Fruit fly (Drosophila melanogaster) whole organism, embryonic: ENCODE data around the gene ckd.
A peak's percentile ranks its signal among the peaks of the same experiment; 100 is the strongest.

ENCODE experiments used
- Antp ChIP-seq: fragments of 200-800 bp; sonication (Bioruptor generic); optimal IDR thresholded peaks from 3 replicates; lab custom pipeline; 2016; ENCODE audit warnings: missing biosample characterization, missing genetic modification characterization
- Atf3 ChIP-seq: fragments of 200-800 bp; sonication (Bioruptor generic); optimal IDR thresholded peaks from 3 replicates; lab custom pipeline; 2016; ENCODE audit warnings: missing biosample characterization, missing genetic modification characterization
- B-H1 ChIP-seq: fragments of 200-800 bp; sonication (Bioruptor generic); IDR thresholded peaks from 3 replicates; pipeline ENCODE4 v1.3.6; 2022; ENCODE audit warnings: missing biosample characterization, missing genetic modification characterization
- CG10147 ChIP-seq: fragments of 200-800 bp; sonication (Bioruptor generic); optimal IDR thresholded peaks from 2 replicates; lab custom pipeline; 2019; ENCODE audit warnings: missing biosample characterization, mild to moderate bottlenecking, missing genetic modification characterization, moderate library complexity
- CG10209 ChIP-seq: fragments of 200-800 bp; sonication (Bioruptor generic); optimal IDR thresholded peaks from 3 replicates; lab custom pipeline; 2017; ENCODE audit warnings: missing biosample characterization, mild to moderate bottlenecking, missing genetic modification characterization, missing genetic modification reagents
- CG10431 ChIP-seq: fragments of 200-800 bp; sonication (Bioruptor generic); optimal IDR thresholded peaks from 3 replicates; lab custom pipeline; 2018; ENCODE audit warnings: missing biosample characterization, mild to moderate bottlenecking, missing genetic modification characterization
- CG14860 ChIP-seq: fragments of 200-800 bp; sonication (Bioruptor generic); IDR thresholded peaks from 3 replicates; pipeline ENCODE4 v1.3.6; 2022; ENCODE audit warnings: missing biosample characterization, missing genetic modification characterization; ENCODE audit not compliant: partially characterized antibody
- CG14965 ChIP-seq: fragments of 200-800 bp; sonication (Bioruptor generic); optimal IDR thresholded peaks from 2 replicates; lab custom pipeline; 2016; ENCODE audit warnings: missing biosample characterization, missing genetic modification characterization, borderline replicate concordance
- CG1529 ChIP-seq: fragments of 200-800 bp; sonication (Bioruptor generic); optimal IDR thresholded peaks from 3 replicates; lab custom pipeline; 2018; ENCODE audit warnings: missing biosample characterization, missing genetic modification characterization
- CG16813 ChIP-seq: fragments of 200-800 bp; sonication (Bioruptor generic); IDR thresholded peaks from 3 replicates; pipeline ENCODE4 v1.3.6; 2022; ENCODE audit warnings: missing biosample characterization, missing genetic modification characterization; ENCODE audit not compliant: partially characterized antibody
- CG18262 ChIP-seq: fragments of 200-800 bp; optimal IDR thresholded peaks from 3 replicates; lab custom pipeline; 2019; ENCODE audit warnings: missing biosample characterization, mild to moderate bottlenecking, missing genetic modification characterization, moderate library complexity
- CG31365 ChIP-seq: fragments of 200-800 bp; sonication (Bioruptor generic); optimal IDR thresholded peaks from 2 replicates; lab custom pipeline; 2018; ENCODE audit warnings: missing biosample characterization, mild to moderate bottlenecking, missing genetic modification characterization
- CG4328 ChIP-seq: fragments of 200-800 bp; sonication (Bioruptor generic); optimal IDR thresholded peaks from 3 replicates; lab custom pipeline; 2017; ENCODE audit warnings: missing biosample characterization, missing genetic modification reagents, missing genetic modification characterization
- CG5245 ChIP-seq: fragments of 200-800 bp; sonication (Bioruptor generic); optimal IDR thresholded peaks from 3 replicates; lab custom pipeline; 2016; ENCODE audit warnings: missing biosample characterization, missing genetic modification characterization
- CG8281 ChIP-seq: fragments of 200-800 bp; sonication (Bioruptor generic); optimal IDR thresholded peaks from 2 replicates; lab custom pipeline; 2018; ENCODE audit warnings: missing biosample characterization, mild to moderate bottlenecking, missing genetic modification characterization, moderate library complexity
- CG9727 ChIP-seq: fragments of 200-800 bp; sonication (Bioruptor generic); optimal IDR thresholded peaks from 3 replicates; lab custom pipeline; 2017; ENCODE audit warnings: missing biosample characterization, mild to moderate bottlenecking, missing genetic modification characterization
- Dbx ChIP-seq: fragments of 200-800 bp; sonication (Bioruptor generic); IDR thresholded peaks from 3 replicates; pipeline ENCODE4 v1.3.6; 2022; ENCODE audit warnings: missing biosample characterization, missing genetic modification characterization
- Doc2 ChIP-seq: fragments of 200-800 bp; sonication (Bioruptor generic); IDR thresholded peaks from 2 replicates; pipeline ENCODE4 v1.3.6; 2022; ENCODE audit warnings: missing biosample characterization, missing genetic modification characterization
- E2f2 ChIP-seq: fragments of 200-800 bp; sonication (Bioruptor generic); IDR thresholded peaks from 2 replicates; pipeline ENCODE4 v1.3.6; 2022; ENCODE audit warnings: missing biosample characterization, missing genetic modification characterization
- Fer1 ChIP-seq: fragments of 200-800 bp; sonication (Bioruptor generic); optimal IDR thresholded peaks from 2 replicates; lab custom pipeline; 2017; ENCODE audit warnings: missing biosample characterization, mild to moderate bottlenecking, missing genetic modification characterization
- Fer2 ChIP-seq: fragments of 200-800 bp; sonication (Bioruptor generic); optimal IDR thresholded peaks from 2 replicates; lab custom pipeline; 2018; ENCODE audit warnings: missing biosample characterization, mild to moderate bottlenecking, missing genetic modification characterization, moderate library complexity
- HLH3B ChIP-seq: fragments of 200-800 bp; sonication (Bioruptor generic); IDR thresholded peaks from 2 replicates; pipeline ENCODE4 v1.3.6; 2022; ENCODE audit warnings: missing biosample characterization, missing genetic modification characterization
- Hand ChIP-seq: fragments of 200-800 bp; sonication (Bioruptor generic); optimal IDR thresholded peaks from 2 replicates; lab custom pipeline; 2017; ENCODE audit warnings: mild to moderate bottlenecking, missing biosample characterization, missing genetic modification reagents, missing genetic modification characterization
- Jarid2 ChIP-seq: fragments of 200-800 bp; sonication (Bioruptor generic); optimal IDR thresholded peaks from 3 replicates; lab custom pipeline; 2017; ENCODE audit warnings: mild to moderate bottlenecking, missing biosample characterization, missing genetic modification reagents, missing genetic modification characterization
- Side ChIP-seq: fragments of 200-800 bp; sonication (Bioruptor generic); optimal IDR thresholded peaks from 2 replicates; lab custom pipeline; 2016; ENCODE audit warnings: missing biosample characterization, missing genetic modification characterization
- ato ChIP-seq: fragments of 200-800 bp; sonication (Bioruptor generic); IDR thresholded peaks from 2 replicates; pipeline ENCODE4 v1.3.6; 2022; ENCODE audit warnings: missing biosample characterization, missing genetic modification characterization; ENCODE audit not compliant: partially characterized antibody
- bsh ChIP-seq, 2 experiments: fragments of 200-800 bp; sonication (Bioruptor generic); optimal IDR thresholded peaks; 2 replicates each; lab custom pipeline; 2017 to 2018; ENCODE audit warnings: mild to moderate bottlenecking in 2 of 2, missing biosample characterization in 2 of 2, missing genetic modification characterization in 2 of 2, moderate library complexity in 1 of 2
- crp ChIP-seq, 2 experiments: fragments of 200-800 bp; sonication (Bioruptor generic); optimal IDR thresholded peaks; 2 replicates in 1 of 2; 3 replicates in 1 of 2; lab custom pipeline; 2017; ENCODE audit warnings: missing biosample characterization in 2 of 2, missing genetic modification characterization in 2 of 2, mild to moderate bottlenecking in 1 of 2, moderate library complexity in 1 of 2
- cwo ChIP-seq: fragments of 200-800 bp; sonication (Bioruptor generic); optimal IDR thresholded peaks from 3 replicates; lab custom pipeline; 2017; ENCODE audit warnings: missing biosample characterization, missing genetic modification characterization, mild to moderate bottlenecking, moderate library complexity, missing genetic modification reagents
- dmrt11E ChIP-seq: fragments of 200-800 bp; sonication (Bioruptor generic); optimal IDR thresholded peaks from 3 replicates; lab custom pipeline; 2018; ENCODE audit warnings: missing biosample characterization, mild to moderate bottlenecking, missing genetic modification characterization, moderate library complexity
- dysf ChIP-seq: fragments of 200-800 bp; sonication (Bioruptor generic); IDR thresholded peaks from 3 replicates; pipeline ENCODE4 v1.3.6; 2022; ENCODE audit warnings: missing biosample characterization, missing genetic modification characterization
- emc ChIP-seq: fragments of 200-800 bp; sonication (Bioruptor generic); optimal IDR thresholded peaks from 2 replicates; lab custom pipeline; 2016; ENCODE audit warnings: missing biosample characterization, missing genetic modification characterization
- fd3F ChIP-seq: fragments of 200-800 bp; sonication (Bioruptor generic); optimal IDR thresholded peaks from 2 replicates; lab custom pipeline; 2018; ENCODE audit warnings: missing biosample characterization, mild to moderate bottlenecking, missing genetic modification characterization, moderate library complexity
- hbn ChIP-seq: fragments of 200-800 bp; sonication (Bioruptor generic); IDR thresholded peaks from 2 replicates; pipeline ENCODE4 v1.3.6; 2022; ENCODE audit warnings: missing biosample characterization, missing genetic modification characterization; ENCODE audit not compliant: partially characterized antibody
- insv ChIP-seq, 2 experiments: fragments of 200-800 bp; sonication (Bioruptor generic); optimal IDR thresholded peaks; 3 replicates each; lab custom pipeline; 2016 to 2018; ENCODE audit warnings: missing biosample characterization in 2 of 2, missing genetic modification characterization in 2 of 2
- jigr1 ChIP-seq: fragments of 200-800 bp; sonication (Bioruptor generic); IDR thresholded peaks from 3 replicates; pipeline ENCODE4 v1.3.6; 2022; ENCODE audit warnings: missing biosample characterization, missing genetic modification characterization
- klu ChIP-seq: fragments of 200-800 bp; sonication (Bioruptor generic); IDR thresholded peaks from 2 replicates; pipeline ENCODE4 v1.3.6; 2022; ENCODE audit warnings: missing biosample characterization, missing genetic modification characterization
- lbe ChIP-seq: fragments of 200-800 bp; sonication (Bioruptor generic); optimal IDR thresholded peaks from 2 replicates; lab custom pipeline; 2016; ENCODE audit warnings: missing biosample characterization, mild to moderate bottlenecking, missing genetic modification characterization
- maf-S ChIP-seq: fragments of 200-800 bp; sonication (Bioruptor generic); optimal IDR thresholded peaks from 2 replicates; lab custom pipeline; 2016; ENCODE audit warnings: missing biosample characterization, missing genetic modification characterization
- pum ChIP-seq: fragments of 200-800 bp; sonication (Bioruptor generic); optimal IDR thresholded peaks from 2 replicates; lab custom pipeline; 2016; ENCODE audit warnings: missing biosample characterization, missing genetic modification characterization
- run ChIP-seq: fragments of 200-800 bp; sonication (Bioruptor generic); optimal IDR thresholded peaks from 3 replicates; lab custom pipeline; 2018; ENCODE audit warnings: missing biosample characterization, mild to moderate bottlenecking, missing genetic modification characterization
- shn ChIP-seq: fragments of 200-800 bp; sonication (Bioruptor generic); optimal IDR thresholded peaks from 3 replicates; lab custom pipeline; 2016; ENCODE audit warnings: missing biosample characterization, missing genetic modification characterization
- tna ChIP-seq: fragments of 200-800 bp; sonication (Bioruptor generic); IDR thresholded peaks from 2 replicates; pipeline ENCODE4 v1.3.6; 2022; ENCODE audit warnings: missing biosample characterization, missing genetic modification characterization; ENCODE audit not compliant: partially characterized antibody
- usp ChIP-seq: fragments of >200 bp; optimal IDR thresholded peaks from 2 replicates; lab custom pipeline; 2017; ENCODE audit warnings: missing biosample characterization, missing genetic modification characterization
- zen2 ChIP-seq: fragments of 200-800 bp; sonication (Bioruptor generic); IDR thresholded peaks from 3 replicates; pipeline ENCODE4 v1.3.6; 2022; ENCODE audit warnings: missing biosample characterization, missing genetic modification characterization; ENCODE audit not compliant: partially characterized antibody

The ckd gene

DNA sequence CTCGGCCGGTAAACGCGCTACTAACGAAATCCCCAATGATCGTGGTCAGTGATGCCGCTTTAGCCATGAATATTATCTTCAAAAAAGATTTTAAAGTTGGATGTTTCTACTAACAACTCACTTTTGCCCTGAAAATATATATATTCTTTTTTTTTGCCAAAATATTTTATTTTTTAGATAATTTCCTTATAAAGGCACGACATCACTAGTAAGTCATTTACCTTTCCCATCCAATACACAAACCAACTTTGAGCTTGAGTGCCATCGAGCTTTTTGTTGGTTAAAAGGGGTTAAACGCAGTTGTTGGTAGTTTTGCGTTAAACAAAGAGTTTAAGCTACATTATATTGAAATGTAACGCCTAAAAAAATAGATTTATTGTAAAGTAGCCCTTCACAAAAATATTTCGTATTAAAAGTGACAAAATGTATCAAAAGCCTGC is 45.4 kb downstream of the ckd start, which contains the start of gene CG14968 (continued):
- TF ChIP-seq pum (GFP tag; lab: Kevin White, UChicago) = peak; percentile 64
- TF ChIP-seq jigr1 (GFP tag; lab: Robert Waterston, UW) = peak; percentile 85
- peak; percentile 92 for TF ChIP-seq CG18262
- TF ChIP-seq CG14965 (GFP tag; lab: Kevin White, UChicago) = no peak
- TF ChIP-seq usp (GFP tag; lab: Kevin White, UChicago) = no peak
- peak; percentile 90 for TF ChIP-seq klu (GFP tag; lab: Robert Waterston, UW)
- TF ChIP-seq Antp (GFP tag; lab: Kevin White, UChicago) = peak; percentile 23
- TF ChIP-seq CG10209 (GFP tag; lab: Kevin White, UChicago) = peak; percentile 93
- TF ChIP-seq dysf (GFP tag; lab: Robert Waterston, UW) = peak; percentile 97
- TF ChIP-seq lbe (GFP tag; lab: Kevin White, UChicago) = peak; percentile 96
- TF ChIP-seq CG8281 (tag; lab: Kevin White, UChicago) = peak; percentile 75
- no peak for TF ChIP-seq hbn (GFP tag; lab: Robert Waterston, UW)
- TF ChIP-seq CG5245 (GFP tag; lab: Kevin White, UChicago) = peak; percentile 80
- peak in 1 of 2 experiments; percentile 33 for TF ChIP-seq insv (GFP tag; optimal IDR thresholded peaks at IDR 0.05; lab: Kevin White, UChicago)
- peak; percentile 72 for TF ChIP-seq run (tag; lab: Kevin White, UChicago)
- no peak for TF ChIP-seq ato (GFP tag; lab: Robert Waterston, UW)
- TF ChIP-seq fd3F (GFP tag; lab: Kevin White, UChicago) = peak; percentile 93
- peak; percentile 48 for TF ChIP-seq shn (GFP tag; lab: Kevin White, UChicago)
- TF ChIP-seq zen2 (GFP tag; lab: Robert Waterston, UW) = no peak
- peak; percentile 74 for TF ChIP-seq Doc2 (GFP tag; lab: Robert Waterston, UW)
- TF ChIP-seq bsh (GFP tag; optimal IDR thresholded peaks at IDR 0.05; lab: Kevin White, UChicago) = peak; percentile 70 to 95
- peak; percentile 89 for TF ChIP-seq Fer2
- peak; percentile 85 for TF ChIP-seq CG9727
- peak; percentile 67 for TF ChIP-seq emc (GFP tag; lab: Kevin White, UChicago)
- peak; percentile 97 for TF ChIP-seq Dbx (GFP tag; lab: Robert Waterston, UW)
- peak in 1 of 2 experiments; percentile 51 for TF ChIP-seq crp (GFP tag; optimal IDR thresholded peaks at IDR 0.05; lab: Kevin White, UChicago)
- TF ChIP-seq Side = peak; percentile 63
- TF ChIP-seq Jarid2 (GFP tag; lab: Kevin White, UChicago) = peak; percentile 69
- TF ChIP-seq Atf3 = peak; percentile 37
- TF ChIP-seq Fer1 (GFP tag; lab: Kevin White, UChicago) = peak; percentile 95
- TF ChIP-seq E2f2 = peak; percentile 76
- TF ChIP-seq B-H1 (GFP tag; lab: Robert Waterston, UW) = peak; percentile 90
- peak; percentile 74 for TF ChIP-seq CG1529 (GFP tag; lab: Kevin White, UChicago)
- peak; percentile 96 for TF ChIP-seq HLH3B
- no peak for TF ChIP-seq CG16813 (GFP tag; lab: Robert Waterston, UW)
- TF ChIP-seq CG4328 (GFP tag; lab: Kevin White, UChicago) = peak; percentile 57
- peak; percentile 78 for TF ChIP-seq dmrt11E (tag; lab: Kevin White, UChicago)
- TF ChIP-seq CG14860 = no peak
- peak; percentile 96 for TF ChIP-seq CG10147 (GFP tag; lab: Kevin White, UChicago)
- TF ChIP-seq Hand (GFP tag; lab: Kevin White, UChicago) = peak; percentile 86
- no peak for TF ChIP-seq tna
- TF ChIP-seq maf-S (GFP tag; lab: Kevin White, UChicago) = peak; percentile 51
- TF ChIP-seq CG10431 = peak; percentile 54
- TF ChIP-seq CG31365 (tag; lab: Kevin White, UChicago) = peak; percentile 73
- peak; percentile 92 for TF ChIP-seq cwo (GFP tag; lab: Kevin White, UChicago)
